Worm (Caenorhabditis elegans) whole organism, L4/young adult: Measurements from ENCODE around the gene srh-55.
"Not testable (repeated sequence)": the region's sequence is repeated elsewhere in the genome, so short reads cannot be mapped to it uniquely, and the experiment has no call there.

ENCODE experiments used
- W03F9.2 ChIP-seq: fragments of 150-350 bp; optimal IDR thresholded peaks from 2 replicates; lab custom pipeline; 2014; ENCODE audit warnings: missing biosample characterization, missing genetic modification characterization
- dao-5 ChIP-seq: sonication (generic microtip); optimal IDR thresholded peaks from 2 replicates; lab custom pipeline; 2016; ENCODE audit warnings: missing genotype, missing genetic modification characterization, moderate library complexity, missing compliant biosample characterization
- him-1 ChIP-seq: sonication (generic microtip); optimal IDR thresholded peaks from 2 replicates; lab custom pipeline; 2016; ENCODE audit warnings: missing genotype, missing genetic modification reagents, missing genetic modification characterization, missing compliant biosample characterization

ce11 chrV:15105893-15106598, 47.3 kb upstream of the srh-55 start, which contains the start of gene C01G10.14:
- TF ChIP-seq him-1, W03F9.2, dao-5 (tag; lab: Kevin White, UChicago): not testable (repeated sequence)
